Worm (Caenorhabditis elegans) whole organism, late embryonic: ENCODE data around the gene R04B5.6.

Source experiments
- C38D4.7 ChIP-seq: fragments of 200-800 bp; sonication (Bioruptor generic); optimal IDR thresholded peaks from 2 replicates; lab custom pipeline; 2018; ENCODE audit warnings: mild to moderate bottlenecking, missing genetic modification characterization, moderate library complexity, missing compliant biosample characterization
- K02D7.2 ChIP-seq: sonication (generic microtip); optimal IDR thresholded peaks from 2 replicates; lab custom pipeline; 2017; ENCODE audit warnings: mild to moderate bottlenecking, missing genetic modification characterization, missing compliant biosample characterization
- Y22D7AL.16 ChIP-seq: sonication (generic microtip); optimal IDR thresholded peaks from 2 replicates; lab custom pipeline; 2016; ENCODE audit warnings: missing genetic modification characterization, missing compliant biosample characterization
- ama-1 ChIP-seq: fragments of 150-350 bp; optimal IDR thresholded peaks from 2 replicates; lab custom pipeline; 2014
- ceh-14 ChIP-seq: sonication (generic microtip); optimal IDR thresholded peaks from 2 replicates; lab custom pipeline; 2016; ENCODE audit warnings: missing genotype, missing genetic modification characterization, missing compliant biosample characterization
- ceh-19 ChIP-seq: fragments of 200-800 bp; sonication (Bioruptor generic); optimal IDR thresholded peaks from 2 replicates; lab custom pipeline; 2018; ENCODE audit warnings: mild to moderate bottlenecking, missing genetic modification characterization, missing compliant biosample characterization
- ceh-2 ChIP-seq: sonication (generic microtip); optimal IDR thresholded peaks from 2 replicates; lab custom pipeline; 2016; ENCODE audit warnings: missing genotype, missing genetic modification characterization, missing compliant biosample characterization
- ceh-22 ChIP-seq: sonication (generic microtip); optimal IDR thresholded peaks from 2 replicates; lab custom pipeline; 2017; ENCODE audit warnings: missing biosample characterization, missing genetic modification characterization
- ceh-24 ChIP-seq: sonication (generic microtip); optimal IDR thresholded peaks from 2 replicates; lab custom pipeline; 2016; ENCODE audit warnings: mild to moderate bottlenecking, missing genetic modification characterization, missing compliant biosample characterization
- ceh-31 ChIP-seq: sonication (generic microtip); optimal IDR thresholded peaks from 2 replicates; lab custom pipeline; 2016; ENCODE audit warnings: missing genetic modification characterization, missing compliant biosample characterization
- ceh-48 ChIP-seq: sonication (generic microtip); optimal IDR thresholded peaks from 2 replicates; lab custom pipeline; 2016; ENCODE audit warnings: missing genetic modification characterization, inconsistent platforms, missing compliant biosample characterization
- ceh-6 ChIP-seq: fragments of 200-800 bp; sonication (Bioruptor generic); optimal IDR thresholded peaks from 2 replicates; lab custom pipeline; 2018; ENCODE audit warnings: mild to moderate bottlenecking, missing genetic modification characterization, missing compliant biosample characterization
- ceh-9 ChIP-seq: sonication (generic microtip); optimal IDR thresholded peaks from 2 replicates; lab custom pipeline; 2016; ENCODE audit warnings: mild to moderate bottlenecking, missing genetic modification characterization, inconsistent platforms, missing compliant biosample characterization
- che-1 ChIP-seq: sonication (generic microtip); optimal IDR thresholded peaks from 2 replicates; lab custom pipeline; 2016; ENCODE audit warnings: mild to moderate bottlenecking, missing genetic modification characterization, missing compliant biosample characterization
- dve-1 ChIP-seq: sonication (generic microtip); optimal IDR thresholded peaks from 2 replicates; lab custom pipeline; 2017; ENCODE audit warnings: antibody characterized with exemption, mild to moderate bottlenecking, missing genetic modification characterization, missing compliant biosample characterization
- elt-2 ChIP-seq: sonication (generic microtip); optimal IDR thresholded peaks from 2 replicates; lab custom pipeline; 2016; ENCODE audit warnings: missing genetic modification reagents, missing genetic modification characterization, missing compliant biosample characterization
- fax-1 ChIP-seq: sonication (generic microtip); optimal IDR thresholded peaks from 2 replicates; lab custom pipeline; 2016; ENCODE audit warnings: missing genotype, missing genetic modification characterization, missing compliant biosample characterization
- fkh-10 ChIP-seq: fragments of 150-350 bp; optimal IDR thresholded peaks from 2 replicates; lab custom pipeline; 2014; ENCODE audit warnings: missing biosample characterization, missing genetic modification reagents, missing genetic modification characterization
- fkh-6 ChIP-seq: sonication (generic microtip); optimal IDR thresholded peaks from 2 replicates; lab custom pipeline; 2016; ENCODE audit warnings: missing genetic modification characterization, missing compliant biosample characterization
- gmeb-2 ChIP-seq: sonication (generic microtip); optimal IDR thresholded peaks from 2 replicates; lab custom pipeline; 2016; ENCODE audit warnings: missing genetic modification characterization, inconsistent platforms, missing compliant biosample characterization
- hlh-13 ChIP-seq: fragments of 200-800 bp; sonication (Bioruptor generic); optimal IDR thresholded peaks from 2 replicates; lab custom pipeline; 2018; ENCODE audit warnings: mild to moderate bottlenecking, missing genetic modification characterization, missing compliant biosample characterization
- hlh-15 ChIP-seq: sonication (generic microtip); optimal IDR thresholded peaks from 2 replicates; lab custom pipeline; 2016; ENCODE audit warnings: missing genetic modification characterization, missing compliant biosample characterization
- lin-11 ChIP-seq: fragments of 200-800 bp; sonication (Bioruptor generic); optimal IDR thresholded peaks from 2 replicates; lab custom pipeline; 2018; ENCODE audit warnings: mild to moderate bottlenecking, missing genetic modification characterization, missing compliant biosample characterization
- madf-2 ChIP-seq: sonication (generic microtip); optimal IDR thresholded peaks from 2 replicates; lab custom pipeline; 2017; ENCODE audit warnings: missing genetic modification characterization, missing compliant biosample characterization
- nfya-1 ChIP-seq: sonication (generic microtip); optimal IDR thresholded peaks from 2 replicates; lab custom pipeline; 2017; ENCODE audit warnings: missing genetic modification characterization, mild to moderate bottlenecking, missing compliant biosample characterization, antibody characterized with exemption, moderate library complexity
- nhr-11 ChIP-seq: fragments of 150-350 bp; optimal IDR thresholded peaks from 2 replicates; lab custom pipeline; 2014; ENCODE audit warnings: missing biosample characterization, missing genetic modification characterization
- npax-4 ChIP-seq: sonication (generic microtip); optimal IDR thresholded peaks from 2 replicates; lab custom pipeline; 2016; ENCODE audit warnings: missing genetic modification characterization, missing compliant biosample characterization
- pha-4 ChIP-seq: fragments of 150-350 bp; optimal IDR thresholded peaks from 2 replicates; lab custom pipeline; 2018; ENCODE audit warnings: missing biosample characterization, missing genetic modification reagents, missing genetic modification characterization
- pqm-1 ChIP-seq: sonication (generic microtip); optimal IDR thresholded peaks from 2 replicates; lab custom pipeline; 2016; ENCODE audit warnings: missing genetic modification characterization, missing compliant biosample characterization
- pros-1 ChIP-seq: fragments of 150-350 bp; optimal IDR thresholded peaks from 2 replicates; lab custom pipeline; 2014; ENCODE audit warnings: missing biosample characterization, missing genetic modification reagents, missing genetic modification characterization
- ref-2 ChIP-seq: sonication (generic microtip); optimal IDR thresholded peaks from 2 replicates; lab custom pipeline; 2016; ENCODE audit warnings: missing genetic modification characterization, missing compliant biosample characterization
- sdc-2 ChIP-seq: sonication (generic microtip); optimal IDR thresholded peaks from 2 replicates; lab custom pipeline; 2016; ENCODE audit warnings: missing genotype, missing genetic modification characterization, missing compliant biosample characterization
- sox-4 ChIP-seq: sonication (generic microtip); optimal IDR thresholded peaks from 2 replicates; lab custom pipeline; 2017; ENCODE audit warnings: mild to moderate bottlenecking, missing genetic modification characterization, inconsistent platforms, missing compliant biosample characterization
- syd-9 ChIP-seq: sonication (generic microtip); optimal IDR thresholded peaks from 2 replicates; lab custom pipeline; 2016; ENCODE audit warnings: mild to moderate bottlenecking, missing genetic modification characterization, moderate library complexity, missing compliant biosample characterization
- tbx-2 ChIP-seq: sonication (generic microtip); optimal IDR thresholded peaks from 2 replicates; lab custom pipeline; 2016; ENCODE audit warnings: missing genetic modification characterization, missing compliant biosample characterization
- tbx-7 ChIP-seq: sonication (generic microtip); optimal IDR thresholded peaks from 2 replicates; lab custom pipeline; 2016; ENCODE audit warnings: missing genotype, missing genetic modification characterization, missing compliant biosample characterization
- unc-42 ChIP-seq: sonication (generic microtip); optimal IDR thresholded peaks from 2 replicates; lab custom pipeline; 2016; ENCODE audit warnings: missing genotype, missing genetic modification characterization, missing compliant biosample characterization
- unc-55 ChIP-seq: sonication (generic microtip); optimal IDR thresholded peaks from 2 replicates; lab custom pipeline; 2017; ENCODE audit warnings: missing biosample characterization, missing genetic modification reagents, missing genetic modification characterization
- unc-86 ChIP-seq: sonication (generic microtip); optimal IDR thresholded peaks from 2 replicates; lab custom pipeline; 2016; ENCODE audit warnings: missing genetic modification characterization, missing compliant biosample characterization

The R04B5.6 gene

DNA sequence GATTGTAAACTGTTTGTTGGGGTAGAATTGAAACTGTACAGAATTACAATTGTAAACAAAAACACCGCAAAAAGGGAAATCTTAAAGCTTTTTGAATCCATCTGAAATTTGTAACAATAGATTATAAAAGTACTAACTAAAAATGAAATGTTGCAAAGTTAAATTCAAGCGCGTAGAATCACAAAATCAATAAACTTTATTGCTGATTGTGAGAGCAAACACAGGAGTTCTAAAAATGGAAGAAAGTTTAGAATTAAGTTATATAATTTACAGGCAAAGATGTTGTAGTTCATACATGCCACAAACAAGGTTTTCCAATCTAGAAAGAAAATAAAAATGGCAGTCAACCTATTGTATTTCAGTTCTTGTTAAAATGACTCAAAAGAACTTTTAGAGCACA lies 27.2 kb downstream of the R04B5.6 start, which contains the start of gene C08B6.3:
C08B6.3 (minus strand) TSS at position 101 of the 400 bp plus-strand sequence.
- TF ChIP-seq ama-1 (no peak), madf-2 (tag; lab: Kevin White, UChicago) (no peak), hlh-13 (GFP tag; lab: Kevin White, UChicago) (no peak), sdc-2 (tag; lab: Kevin White, UChicago) (no peak)

- TF ChIP-seq sox-4 (tag; lab: Kevin White, UChicago) (no peak), nfya-1 (no peak), elt-2 (tag; lab: Kevin White, UChicago) (no peak), unc-86 (no peak), unc-42 (tag; lab: Kevin White, UChicago) (no peak), ceh-24 (tag; lab: Kevin White, UChicago) (no peak), ref-2 (tag; lab: Kevin White, UChicago) (no peak), tbx-7 (no peak), K02D7.2 (no peak), lin-11 (tag; lab: Kevin White, UChicago) (no peak), che-1 (no peak), tbx-2 (tag; lab: Kevin White, UChicago) (no peak), pqm-1 (tag; lab: Kevin White, UChicago) (no peak), pha-4 (no peak), unc-55 (no peak), ceh-48 (tag; lab: Kevin White, UChicago) (no peak), ceh-19 (GFP tag; lab: Kevin White, UChicago) (no peak), gmeb-2 (tag; lab: Kevin White, UChicago) (no peak), Y22D7AL.16 (tag; lab: Kevin White, UChicago) (no peak)
Observed at ce11 chrV:10114329-10114728, 29.4 kb downstream of the R04B5.6 start, which contains the start of gene cht-5. Gene cht-5 (plus strand): TSS chrV:10114629.

DNA sequence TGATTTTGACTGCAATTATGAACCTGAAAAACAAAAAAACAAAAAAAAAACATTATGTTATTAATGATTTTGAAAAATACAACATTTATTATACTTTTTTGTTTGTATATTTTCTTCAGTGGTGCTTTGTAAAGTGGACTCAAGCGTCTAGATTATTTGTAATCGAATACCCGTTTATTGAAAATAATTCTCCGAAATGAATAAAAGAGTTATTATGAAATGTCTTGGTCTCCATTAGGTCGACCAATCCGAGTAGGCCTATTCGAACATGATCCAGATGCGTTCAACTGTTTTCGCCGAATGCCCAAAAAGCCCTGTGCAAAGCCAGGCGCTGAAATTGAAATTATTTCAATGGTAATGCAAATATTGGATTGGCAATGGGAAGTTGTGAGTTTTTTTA lies 32.5 kb downstream of the R04B5.6 start, which contains the start of gene C08B6.5:
C08B6.5 (plus strand) TSS at position 301 of the 400 bp plus-strand sequence.
- no peak for TF ChIP-seq C38D4.7
- TF ChIP-seq fkh-10 (GFP tag; lab: Kevin White, UChicago): no peak

DNA sequence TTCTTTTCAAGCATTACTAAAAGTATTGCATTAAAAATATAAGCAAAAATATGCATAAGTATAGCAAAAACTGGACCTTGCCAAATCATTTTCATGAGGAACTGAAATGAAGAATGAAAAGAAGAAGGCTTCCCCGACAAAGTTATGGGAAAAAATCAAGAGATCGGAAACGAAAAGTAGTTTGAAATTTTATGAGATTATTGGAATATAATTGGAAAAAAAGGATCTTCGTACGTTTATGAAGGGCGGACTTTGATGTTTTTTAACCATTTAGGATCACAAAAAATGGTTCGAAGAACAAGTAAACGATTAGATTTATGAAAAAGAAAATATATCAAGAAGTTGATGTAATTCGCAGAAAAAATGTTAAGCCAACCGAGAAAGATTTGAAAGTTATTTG lies 35.9 kb downstream of the R04B5.6 start, which contains the start of gene srxa-18:
srxa-18 (minus strand) TSS at position 100 of the 400 bp plus-strand sequence.
- TF ChIP-seq fkh-6 (no peak), ceh-31 (no peak), ceh-19 (GFP tag; lab: Kevin White, UChicago) (no peak), nhr-11 (no peak), elt-2 (tag; lab: Kevin White, UChicago) (no peak), ceh-14 (tag; lab: Kevin White, UChicago) (no peak), npax-4 (no peak), pros-1 (tag; lab: Kevin White, UChicago) (no peak), ceh-9 (no peak), hlh-15 (tag; lab: Kevin White, UChicago) (no peak), tbx-2 (tag; lab: Kevin White, UChicago) (no peak), gmeb-2 (tag; lab: Kevin White, UChicago) (no peak), sox-4 (tag; lab: Kevin White, UChicago) (no peak), ceh-6 (GFP tag; lab: Kevin White, UChicago) (no peak), dve-1 (no peak), syd-9 (tag; lab: Kevin White, UChicago) (no peak), K02D7.2 (no peak), ceh-22 (tag; lab: Kevin White, UChicago) (no peak), fax-1 (tag; lab: Kevin White, UChicago) (no peak), ceh-2 (tag; lab: Kevin White, UChicago) (no peak)
